Fruit fly (Drosophila melanogaster) whole organism, embryonic: ENCODE measurements around the gene Gr98d.

Experiments used
- ATbp ChIP-seq: fragments of 200-800 bp; sonication (Bioruptor generic); optimal IDR thresholded peaks from 2 replicates; lab custom pipeline; 2017; ENCODE audit warnings: missing biosample characterization, mild to moderate bottlenecking, missing genetic modification characterization, missing genetic modification reagents
- CG10431 ChIP-seq: fragments of 200-800 bp; sonication (Bioruptor generic); optimal IDR thresholded peaks from 3 replicates; lab custom pipeline; 2018; ENCODE audit warnings: missing biosample characterization, mild to moderate bottlenecking, missing genetic modification characterization
- CG10565 ChIP-seq: fragments of 200-800 bp; sonication (Bioruptor generic); optimal IDR thresholded peaks from 3 replicates; lab custom pipeline; 2016; ENCODE audit warnings: missing biosample characterization, mild to moderate bottlenecking, missing genetic modification characterization
- CG11093 ChIP-seq: fragments of 200-800 bp; sonication (Bioruptor generic); IDR thresholded peaks from 3 replicates; pipeline ENCODE4 v1.3.6; 2022; ENCODE audit warnings: missing biosample characterization, missing genetic modification characterization
- CG12104 ChIP-seq: fragments of 200-800 bp; sonication (Bioruptor generic); optimal IDR thresholded peaks from 3 replicates; lab custom pipeline; 2016; ENCODE audit warnings: missing biosample characterization, missing genetic modification characterization
- CG12236 ChIP-seq: fragments of 200-800 bp; sonication (Bioruptor generic); optimal IDR thresholded peaks from 2 replicates; lab custom pipeline; 2016; ENCODE audit warnings: missing biosample characterization, missing genetic modification characterization
- CG13296 ChIP-seq: fragments of 200-800 bp; sonication (Bioruptor generic); optimal IDR thresholded peaks from 3 replicates; lab custom pipeline; 2018; ENCODE audit warnings: missing biosample characterization, mild to moderate bottlenecking, missing genetic modification characterization
- CG14014 ChIP-seq: fragments of 200-800 bp; sonication (Bioruptor generic); IDR thresholded peaks from 2 replicates; pipeline ENCODE4 v1.3.6; 2022; ENCODE audit warnings: missing biosample characterization, missing genetic modification characterization
- CG15601 ChIP-seq: fragments of 200-800 bp; sonication (Bioruptor generic); optimal IDR thresholded peaks from 3 replicates; lab custom pipeline; 2019; ENCODE audit warnings: missing biosample characterization, mild to moderate bottlenecking, missing genetic modification characterization, moderate library complexity
- CG18011 ChIP-seq: fragments of 200-800 bp; sonication (Bioruptor generic); optimal IDR thresholded peaks from 2 replicates; lab custom pipeline; 2017; ENCODE audit warnings: missing biosample characterization, missing genetic modification characterization, mild to moderate bottlenecking, moderate library complexity, missing genotype
- CG18476 ChIP-seq: fragments of 200-800 bp; sonication (Bioruptor generic); optimal IDR thresholded peaks from 2 replicates; lab custom pipeline; 2016; ENCODE audit warnings: missing biosample characterization, mild to moderate bottlenecking, missing genetic modification characterization
- CG2129 ChIP-seq: fragments of 200-800 bp; sonication (Bioruptor generic); IDR thresholded peaks from 2 replicates; pipeline ENCODE4 v1.3.6; 2022; ENCODE audit warnings: missing biosample characterization, missing genetic modification characterization; ENCODE audit not compliant: partially characterized antibody
- CG2199 ChIP-seq: fragments of 200-800 bp; sonication (Bioruptor generic); IDR thresholded peaks from 3 replicates; pipeline ENCODE4 v1.3.6; 2022; ENCODE audit warnings: missing biosample characterization, missing genetic modification characterization
- CG30020 ChIP-seq: fragments of 200-800 bp; optimal IDR thresholded peaks from 2 replicates; lab custom pipeline; 2019; ENCODE audit warnings: missing biosample characterization, mild to moderate bottlenecking, missing genetic modification characterization, moderate library complexity
- CG31388 ChIP-seq: fragments of 200-800 bp; sonication (Bioruptor generic); optimal IDR thresholded peaks from 2 replicates; lab custom pipeline; 2016; ENCODE audit warnings: missing biosample characterization, missing genetic modification characterization
- CG33557 ChIP-seq: fragments of 200-800 bp; sonication (Bioruptor generic); optimal IDR thresholded peaks from 2 replicates; lab custom pipeline; 2019; ENCODE audit warnings: missing biosample characterization, mild to moderate bottlenecking, missing genetic modification characterization, moderate library complexity
- CG3995 ChIP-seq: fragments of 200-800 bp; sonication (Bioruptor generic); optimal IDR thresholded peaks from 3 replicates; lab custom pipeline; 2016; ENCODE audit warnings: missing biosample characterization, missing genetic modification characterization
- CG4707 ChIP-seq: fragments of 200-800 bp; sonication (Bioruptor generic); optimal IDR thresholded peaks from 2 replicates; lab custom pipeline; 2018; ENCODE audit warnings: missing biosample characterization, mild to moderate bottlenecking, missing genetic modification characterization, moderate library complexity
- CG6654 ChIP-seq: fragments of 200-800 bp; sonication (Bioruptor generic); optimal IDR thresholded peaks from 2 replicates; lab custom pipeline; 2017; ENCODE audit warnings: missing biosample characterization, mild to moderate bottlenecking, missing genetic modification characterization
- CG6813 ChIP-seq: fragments of 200-800 bp; sonication (Bioruptor generic); optimal IDR thresholded peaks from 2 replicates; lab custom pipeline; 2017; ENCODE audit warnings: missing biosample characterization, missing genetic modification characterization, mild to moderate bottlenecking, moderate library complexity, missing genetic modification reagents
- Dbx ChIP-seq: fragments of 200-800 bp; sonication (Bioruptor generic); IDR thresholded peaks from 3 replicates; pipeline ENCODE4 v1.3.6; 2022; ENCODE audit warnings: missing biosample characterization, missing genetic modification characterization
- Drgx ChIP-seq: fragments of 200-800 bp; sonication (Bioruptor generic); IDR thresholded peaks from 2 replicates; pipeline ENCODE4 v1.3.6; 2022; ENCODE audit warnings: missing biosample characterization, missing genetic modification characterization
- Ets65A ChIP-seq: fragments of 200-800 bp; sonication (Bioruptor generic); peaks from one replicate; lab custom pipeline; 2016; ENCODE audit warnings: missing biosample characterization, missing genetic modification characterization
- Hr3 ChIP-seq: fragments of 200-800 bp; sonication (Bioruptor generic); optimal IDR thresholded peaks from 3 replicates; lab custom pipeline; 2016; ENCODE audit warnings: missing biosample characterization, missing genetic modification characterization
- Hr78 ChIP-seq, 2 experiments: fragments of 200-800 bp in 1 of 2; fragments of >200 bp in 1 of 2; sonication (Bioruptor generic) in 1 of 2; optimal IDR thresholded peaks; 2 replicates each; lab custom pipeline; 2017 to 2019; ENCODE audit warnings: missing biosample characterization in 2 of 2, missing genetic modification characterization in 2 of 2, mild to moderate bottlenecking in 1 of 2, moderate library complexity in 1 of 2
- Hsf ChIP-seq: fragments of 200-800 bp; sonication (Bioruptor generic); optimal IDR thresholded peaks from 3 replicates; lab custom pipeline; 2016; ENCODE audit warnings: missing biosample characterization, missing genetic modification characterization
- Sry-δ ChIP-seq: fragments of 200-800 bp; sonication (Bioruptor generic); optimal IDR thresholded peaks from 2 replicates; lab custom pipeline; 2016; ENCODE audit warnings: missing biosample characterization, missing genetic modification characterization
- ac ChIP-seq: fragments of 200-800 bp; sonication (Bioruptor generic); optimal IDR thresholded peaks from 3 replicates; lab custom pipeline; 2017; ENCODE audit warnings: missing biosample characterization, mild to moderate bottlenecking, missing genetic modification characterization
- ato ChIP-seq: fragments of 200-800 bp; sonication (Bioruptor generic); IDR thresholded peaks from 2 replicates; pipeline ENCODE4 v1.3.6; 2022; ENCODE audit warnings: missing biosample characterization, missing genetic modification characterization; ENCODE audit not compliant: partially characterized antibody
- cad ChIP-seq: fragments of >200 bp; optimal IDR thresholded peaks from 2 replicates; lab custom pipeline; 2017; ENCODE audit warnings: missing biosample characterization, missing genetic modification characterization
- caup ChIP-seq: fragments of 200-800 bp; sonication (Bioruptor generic); optimal IDR thresholded peaks from 3 replicates; lab custom pipeline; 2017; ENCODE audit warnings: missing biosample characterization, mild to moderate bottlenecking, missing genetic modification characterization, moderate library complexity; ENCODE audit not compliant: severe bottlenecking
- chm ChIP-seq: fragments of 200-800 bp; sonication (Bioruptor generic); IDR thresholded peaks from 2 replicates; pipeline ENCODE4 v1.3.6; 2022; ENCODE audit warnings: missing biosample characterization, missing genetic modification characterization
- da ChIP-seq: fragments of 200-800 bp; sonication (Bioruptor generic); optimal IDR thresholded peaks from 2 replicates; lab custom pipeline; 2016; ENCODE audit warnings: missing biosample characterization, missing genetic modification characterization
- fd102C ChIP-seq: fragments of 200-800 bp; sonication (Bioruptor generic); optimal IDR thresholded peaks from 2 replicates; lab custom pipeline; 2018; ENCODE audit warnings: missing biosample characterization, mild to moderate bottlenecking, missing genetic modification characterization, moderate library complexity
- gfzf ChIP-seq: fragments of 200-800 bp; sonication (Bioruptor generic); optimal IDR thresholded peaks from 2 replicates; lab custom pipeline; 2016; ENCODE audit warnings: missing biosample characterization, mild to moderate bottlenecking, missing genetic modification characterization, moderate library complexity
- gt ChIP-seq: fragments of 200-800 bp; sonication (Bioruptor generic); IDR thresholded peaks from 2 replicates; pipeline ENCODE4 v1.3.6; 2022; ENCODE audit warnings: missing biosample characterization, missing genetic modification characterization
- inv ChIP-seq: fragments of 200-800 bp; sonication (Bioruptor generic); IDR thresholded peaks from 2 replicates; pipeline ENCODE4 v1.3.6; 2022; ENCODE audit warnings: missing biosample characterization, missing genetic modification characterization; ENCODE audit not compliant: partially characterized antibody
- jigr1 ChIP-seq: fragments of 200-800 bp; sonication (Bioruptor generic); IDR thresholded peaks from 3 replicates; pipeline ENCODE4 v1.3.6; 2022; ENCODE audit warnings: missing biosample characterization, missing genetic modification characterization
- lola ChIP-seq, 3 experiments: fragments of >200 bp in 2 of 3; fragments of 200-800 bp in 1 of 3; sonication (Bioruptor generic) in 1 of 3; optimal IDR thresholded peaks; 2 replicates each; lab custom pipeline; 2017 to 2019; ENCODE audit warnings: missing biosample characterization in 3 of 3, missing genetic modification characterization in 3 of 3, mild to moderate bottlenecking in 1 of 3, moderate library complexity in 1 of 3
- mirr ChIP-seq: fragments of 200-800 bp; sonication (Bioruptor generic); optimal IDR thresholded peaks from 3 replicates; lab custom pipeline; 2018; ENCODE audit warnings: missing biosample characterization, mild to moderate bottlenecking, missing genetic modification characterization
- mld ChIP-seq: fragments of 200-800 bp; sonication (Bioruptor generic); IDR thresholded peaks from 3 replicates; pipeline ENCODE4 v1.3.6; 2022; ENCODE audit warnings: missing biosample characterization, missing genetic modification characterization; ENCODE audit not compliant: partially characterized antibody
- nau ChIP-seq: fragments of 200-800 bp; sonication (Bioruptor generic); optimal IDR thresholded peaks from 3 replicates; lab custom pipeline; 2017; ENCODE audit warnings: missing biosample characterization, mild to moderate bottlenecking, missing genetic modification characterization, missing genetic modification reagents
- nmo ChIP-seq: fragments of 200-800 bp; sonication (Bioruptor generic); optimal IDR thresholded peaks from 2 replicates; lab custom pipeline; 2018; ENCODE audit warnings: missing biosample characterization, mild to moderate bottlenecking, missing genetic modification characterization, moderate library complexity
- nom ChIP-seq: fragments of 200-800 bp; sonication (Bioruptor generic); optimal IDR thresholded peaks from 2 replicates; lab custom pipeline; 2017; ENCODE audit warnings: missing biosample characterization, missing genetic modification characterization, mild to moderate bottlenecking, moderate library complexity, missing genetic modification reagents
- pb ChIP-seq: fragments of 200-800 bp; sonication (Bioruptor generic); optimal IDR thresholded peaks from 3 replicates; lab custom pipeline; 2016; ENCODE audit warnings: missing biosample characterization, missing genetic modification characterization
- seq ChIP-seq: fragments of 200-800 bp; sonication (Bioruptor generic); IDR thresholded peaks from 2 replicates; pipeline ENCODE4 v1.3.6; 2022; ENCODE audit warnings: missing biosample characterization, missing genetic modification characterization
- slbo ChIP-seq: fragments of 200-800 bp; sonication (Bioruptor generic); IDR thresholded peaks from 2 replicates; pipeline ENCODE4 v1.3.6; 2022; ENCODE audit warnings: missing biosample characterization, missing genetic modification characterization
- slou ChIP-seq: fragments of 200-800 bp; sonication (Bioruptor generic); optimal IDR thresholded peaks from 3 replicates; lab custom pipeline; 2016; ENCODE audit warnings: missing biosample characterization, missing genetic modification characterization
- sug ChIP-seq: fragments of 200-800 bp; optimal IDR thresholded peaks from 2 replicates; lab custom pipeline; 2019; ENCODE audit warnings: missing biosample characterization, mild to moderate bottlenecking, missing genetic modification characterization, moderate library complexity
- tx ChIP-seq: fragments of 200-800 bp; sonication (Bioruptor generic); optimal IDR thresholded peaks from 2 replicates; lab custom pipeline; 2016; ENCODE audit warnings: missing biosample characterization, missing genetic modification characterization
- wdn ChIP-seq: fragments of 200-800 bp; sonication (Bioruptor generic); IDR thresholded peaks from 2 replicates; pipeline ENCODE4 v1.3.6; 2022; ENCODE audit warnings: missing biosample characterization, missing genetic modification characterization

Gr98d gene

dm6 chr3R:27556972-27557371 is 11.1 kb downstream of the Gr98d start (continued):
- TF ChIP-seq slou (GFP tag; lab: Kevin White, UChicago) (peak; percentile 31), CG12236 (GFP tag; lab: Kevin White, UChicago) (no peak), chm (GFP tag; lab: Robert Waterston, UW) (no peak), CG13296 (GFP tag; lab: Kevin White, UChicago) (peak; percentile 47), Dbx (0 out of 3 replicates have a peak, but pooled peaks have one; percentile 65), CG14014 (GFP tag; lab: Robert Waterston, UW) (peak; percentile 68), fd102C (GFP tag; lab: Kevin White, UChicago) (no peak), Hr3 (GFP tag; lab: Kevin White, UChicago) (no peak), ATbp (GFP tag; lab: Kevin White, UChicago) (no peak), mld (no peak), CG12104 (GFP tag; lab: Kevin White, UChicago) (no peak), CG10565 (GFP tag; lab: Kevin White, UChicago) (no peak), da (GFP tag; lab: Kevin White, UChicago) (no peak), CG33557 (GFP tag; lab: Kevin White, UChicago) (no peak), wdn (GFP tag; lab: Robert Waterston, UW) (no peak), CG10431 (GFP tag; lab: Kevin White, UChicago) (no peak), nom (no peak), tx (no peak), CG11093 (GFP tag; lab: Robert Waterston, UW) (no peak), ato (no peak), lola (GFP tag; optimal IDR thresholded peaks at IDR 0.05; lab: Kevin White, UChicago) (no peak), mirr (GFP tag; lab: Kevin White, UChicago) (no peak), CG2129 (GFP tag; lab: Robert Waterston, UW) (no peak), caup (GFP tag; lab: Kevin White, UChicago) (peak; percentile 51), CG4707 (GFP tag; lab: Kevin White, UChicago) (no peak), sug (tag; lab: Kevin White, UChicago) (peak; percentile 1), CG2199 (no peak), ac (no peak), Hr78 (GFP tag; optimal IDR thresholded peaks at IDR 0.05; lab: Kevin White, UChicago) (no peak), CG15601 (no peak), gfzf (GFP tag; lab: Kevin White, UChicago) (no peak), CG6654 (GFP tag; lab: Kevin White, UChicago) (no peak), nmo (GFP tag; lab: Kevin White, UChicago) (no peak), slbo (peak; percentile 81), CG31388 (no peak), Sry-δ (GFP tag; lab: Kevin White, UChicago) (peak; percentile 9), Ets65A (GFP tag; lab: Kevin White, UChicago) (no peak), pb (GFP tag; lab: Kevin White, UChicago) (no peak), jigr1 (GFP tag; lab: Robert Waterston, UW) (no peak), CG18476 (GFP tag; lab: Kevin White, UChicago) (no peak), CG18011 (no peak), CG3995 (GFP tag; lab: Kevin White, UChicago) (peak; percentile 33), Drgx (peak; percentile 81), CG6813 (GFP tag; lab: Kevin White, UChicago) (no peak), inv (no peak), cad (GFP tag; lab: Kevin White, UChicago) (no peak), gt (GFP tag; lab: Robert Waterston, UW) (no peak), CG30020 (tag; lab: Kevin White, UChicago) (no peak), nau (GFP tag; lab: Kevin White, UChicago) (no peak), seq (peak; percentile 42; the same call in 1 of the 2 replicates), Hsf (GFP tag; lab: Kevin White, UChicago) (no peak)
